Fruit fly (Drosophila melanogaster) whole organism, embryonic: Measurements from ENCODE around the gene superdeath.

Experiments
- Asciz ChIP-seq: fragments of 200-800 bp; sonication (Bioruptor generic); optimal IDR thresholded peaks from 2 replicates; lab custom pipeline; 2017; ENCODE audit warnings: missing biosample characterization, mild to moderate bottlenecking, missing genetic modification characterization, missing genetic modification reagents
- Bgb ChIP-seq: fragments of 200-800 bp; sonication (Bioruptor generic); IDR thresholded peaks from 2 replicates; pipeline ENCODE4 v1.3.6; 2022; ENCODE audit warnings: missing biosample characterization, missing genetic modification characterization; ENCODE audit not compliant: partially characterized antibody
- CG11085 ChIP-seq: fragments of 200-800 bp; sonication (Bioruptor generic); IDR thresholded peaks from 2 replicates; pipeline ENCODE4 v1.3.6; 2022; ENCODE audit warnings: missing biosample characterization, missing genetic modification characterization
- CG1233 ChIP-seq: fragments of 200-800 bp; sonication (Bioruptor generic); optimal IDR thresholded peaks from 4 replicates; lab custom pipeline; 2018; ENCODE audit warnings: missing biosample characterization, mild to moderate bottlenecking, missing genetic modification characterization
- CG13123 ChIP-seq: fragments of 200-800 bp; sonication (Bioruptor generic); optimal IDR thresholded peaks from 2 replicates; lab custom pipeline; 2016; ENCODE audit warnings: missing biosample characterization, missing genetic modification characterization
- CG16779 ChIP-seq: fragments of 200-800 bp; sonication (Bioruptor generic); IDR thresholded peaks from 2 replicates; pipeline ENCODE4 v1.3.6; 2022; ENCODE audit warnings: missing biosample characterization, missing genetic modification characterization
- CG18011 ChIP-seq: fragments of 200-800 bp; sonication (Bioruptor generic); optimal IDR thresholded peaks from 2 replicates; lab custom pipeline; 2017; ENCODE audit warnings: missing biosample characterization, missing genetic modification characterization, mild to moderate bottlenecking, moderate library complexity, missing genotype
- CG31388 ChIP-seq: fragments of 200-800 bp; sonication (Bioruptor generic); optimal IDR thresholded peaks from 2 replicates; lab custom pipeline; 2016; ENCODE audit warnings: missing biosample characterization, missing genetic modification characterization
- CG6654 ChIP-seq: fragments of 200-800 bp; sonication (Bioruptor generic); optimal IDR thresholded peaks from 2 replicates; lab custom pipeline; 2017; ENCODE audit warnings: missing biosample characterization, mild to moderate bottlenecking, missing genetic modification characterization
- CG6683 ChIP-seq: fragments of 200-800 bp; sonication (Bioruptor generic); optimal IDR thresholded peaks from 2 replicates; lab custom pipeline; 2017; ENCODE audit warnings: missing biosample characterization, mild to moderate bottlenecking, missing genetic modification characterization, missing genetic modification reagents
- CG7786 ChIP-seq: fragments of 200-800 bp; sonication (Bioruptor generic); optimal IDR thresholded peaks from 2 replicates; lab custom pipeline; 2016; ENCODE audit warnings: missing biosample characterization, missing genetic modification characterization
- CG8388 ChIP-seq: fragments of 200-800 bp; sonication (Bioruptor generic); optimal IDR thresholded peaks from 2 replicates; lab custom pipeline; 2019; ENCODE audit warnings: missing biosample characterization, mild to moderate bottlenecking, missing genetic modification characterization, moderate library complexity
- CG8478 ChIP-seq: fragments of >200 bp; optimal IDR thresholded peaks from 2 replicates; lab custom pipeline; 2018
- CG9817 ChIP-seq: fragments of 200-800 bp; sonication (Bioruptor generic); optimal IDR thresholded peaks from 2 replicates; lab custom pipeline; 2018; ENCODE audit warnings: missing biosample characterization, mild to moderate bottlenecking, missing genetic modification characterization, moderate library complexity
- CHES-1-like ChIP-seq: fragments of 200-800 bp; sonication (Bioruptor generic); optimal IDR thresholded peaks from 2 replicates; lab custom pipeline; 2016; ENCODE audit warnings: missing biosample characterization, missing genetic modification characterization
- D19B ChIP-seq: fragments of 200-800 bp; sonication (Bioruptor generic); optimal IDR thresholded peaks from 2 replicates; lab custom pipeline; 2017; ENCODE audit warnings: missing biosample characterization, mild to moderate bottlenecking, missing genetic modification characterization
- Deaf1 ChIP-seq: fragments of 200-800 bp; optimal IDR thresholded peaks from 3 replicates; lab custom pipeline; 2019; ENCODE audit warnings: missing biosample characterization, mild to moderate bottlenecking, missing genetic modification characterization, moderate library complexity
- Drgx ChIP-seq: fragments of 200-800 bp; sonication (Bioruptor generic); IDR thresholded peaks from 2 replicates; pipeline ENCODE4 v1.3.6; 2022; ENCODE audit warnings: missing biosample characterization, missing genetic modification characterization
- Elba2 ChIP-seq: fragments of 200-800 bp; sonication (Bioruptor generic); optimal IDR thresholded peaks from 3 replicates; lab custom pipeline; 2016; ENCODE audit warnings: missing biosample characterization, missing genetic modification characterization
- Ets97D ChIP-seq: fragments of 200-800 bp; sonication (Bioruptor generic); optimal IDR thresholded peaks from 3 replicates; lab custom pipeline; 2016; ENCODE audit warnings: missing biosample characterization, missing genetic modification characterization
- Hr78 ChIP-seq, 2 experiments: fragments of 200-800 bp in 1 of 2; fragments of >200 bp in 1 of 2; sonication (Bioruptor generic) in 1 of 2; optimal IDR thresholded peaks; 2 replicates each; lab custom pipeline; 2017 to 2019; ENCODE audit warnings: missing biosample characterization in 2 of 2, missing genetic modification characterization in 2 of 2, mild to moderate bottlenecking in 1 of 2, moderate library complexity in 1 of 2
- Jarid2 ChIP-seq: fragments of 200-800 bp; sonication (Bioruptor generic); optimal IDR thresholded peaks from 3 replicates; lab custom pipeline; 2017; ENCODE audit warnings: mild to moderate bottlenecking, missing biosample characterization, missing genetic modification reagents, missing genetic modification characterization
- NC2β ChIP-seq: fragments of 200-800 bp; sonication (Bioruptor generic); optimal IDR thresholded peaks from 2 replicates; lab custom pipeline; 2016; ENCODE audit warnings: missing biosample characterization, missing genetic modification characterization
- Stat92E ChIP-seq, 3 experiments: fragments of >200 bp in 2 of 3; fragments of 200-800 bp in 1 of 3; sonication (Bioruptor generic) in 1 of 3; optimal IDR thresholded peaks; 2 replicates each; lab custom pipeline; 2017 to 2019; ENCODE audit warnings: missing biosample characterization in 3 of 3, missing genetic modification characterization in 3 of 3, mild to moderate bottlenecking in 1 of 3, moderate library complexity in 1 of 3
- bab2 ChIP-seq: fragments of 200-800 bp; sonication (Bioruptor generic); optimal IDR thresholded peaks from 2 replicates; lab custom pipeline; 2016; ENCODE audit warnings: missing biosample characterization, missing genetic modification characterization
- chinmo ChIP-seq: fragments of 200-800 bp; sonication (Bioruptor generic); IDR thresholded peaks from 4 replicates; pipeline ENCODE4 v1.3.6; 2022; ENCODE audit warnings: missing biosample characterization, missing genetic modification characterization; ENCODE audit not compliant: partially characterized antibody
- croc ChIP-seq: fragments of 200-800 bp; sonication (Bioruptor generic); conservative IDR thresholded peaks from 3 replicates; pipeline ENCODE4 v1.3.6; 2022; ENCODE audit warnings: missing biosample characterization, missing genetic modification characterization
- dati ChIP-seq: fragments of 200-800 bp; sonication (Bioruptor generic); IDR thresholded peaks from 2 replicates; pipeline ENCODE4 v1.3.6; 2022; ENCODE audit warnings: missing biosample characterization, missing genetic modification characterization
- disco-r ChIP-seq: fragments of 200-800 bp; sonication (Bioruptor generic); optimal IDR thresholded peaks from 2 replicates; lab custom pipeline; 2016; ENCODE audit warnings: missing biosample characterization, missing genetic modification characterization
- eve ChIP-seq, 2 experiments: fragments of >200 bp; optimal IDR thresholded peaks; 2 replicates each; lab custom pipeline; 2017; ENCODE audit warnings: missing biosample characterization in 2 of 2, missing genetic modification characterization in 2 of 2
- ewg ChIP-seq: fragments of 200-800 bp; sonication (Bioruptor generic); optimal IDR thresholded peaks from 3 replicates; lab custom pipeline; 2017; ENCODE audit warnings: mild to moderate bottlenecking, missing biosample characterization, missing genetic modification reagents, missing genetic modification characterization
- ftz-f1 ChIP-seq: fragments of 200-800 bp; sonication (Bioruptor generic); optimal IDR thresholded peaks from 2 replicates; lab custom pipeline; 2016; ENCODE audit warnings: missing biosample characterization, missing genetic modification characterization
- gce ChIP-seq: fragments of 200-800 bp; sonication (Bioruptor generic); IDR thresholded peaks from 3 replicates; pipeline ENCODE4 v1.3.6; 2022; ENCODE audit warnings: missing biosample characterization, missing genetic modification characterization
- gsb ChIP-seq: fragments of 200-800 bp; sonication (Bioruptor generic); IDR thresholded peaks from 2 replicates; pipeline ENCODE4 v1.3.6; 2022; ENCODE audit warnings: missing biosample characterization, missing genetic modification characterization
- jigr1 ChIP-seq: fragments of 200-800 bp; sonication (Bioruptor generic); IDR thresholded peaks from 3 replicates; pipeline ENCODE4 v1.3.6; 2022; ENCODE audit warnings: missing biosample characterization, missing genetic modification characterization
- jing ChIP-seq: fragments of 200-800 bp; sonication (Bioruptor generic); optimal IDR thresholded peaks from 2 replicates; lab custom pipeline; 2018; ENCODE audit warnings: missing biosample characterization, mild to moderate bottlenecking, missing genetic modification characterization
- kay ChIP-seq: fragments of 200-800 bp; sonication (Bioruptor generic); optimal IDR thresholded peaks from 2 replicates; lab custom pipeline; 2016; ENCODE audit warnings: missing biosample characterization, missing genetic modification characterization
- lola ChIP-seq, 3 experiments: fragments of >200 bp in 2 of 3; fragments of 200-800 bp in 1 of 3; sonication (Bioruptor generic) in 1 of 3; optimal IDR thresholded peaks; 2 replicates each; lab custom pipeline; 2017 to 2019; ENCODE audit warnings: missing biosample characterization in 3 of 3, missing genetic modification characterization in 3 of 3, mild to moderate bottlenecking in 1 of 3, moderate library complexity in 1 of 3
- maf-S ChIP-seq: fragments of 200-800 bp; sonication (Bioruptor generic); optimal IDR thresholded peaks from 2 replicates; lab custom pipeline; 2016; ENCODE audit warnings: missing biosample characterization, missing genetic modification characterization
- onecut ChIP-seq: fragments of 200-800 bp; sonication (Bioruptor generic); IDR thresholded peaks from 2 replicates; pipeline ENCODE4 v1.3.6; 2022; ENCODE audit warnings: missing biosample characterization, missing genetic modification characterization
- repo ChIP-seq: fragments of 200-800 bp; sonication (Bioruptor generic); optimal IDR thresholded peaks from 2 replicates; lab custom pipeline; 2016; ENCODE audit warnings: missing biosample characterization, missing genetic modification characterization
- rib ChIP-seq: fragments of 200-800 bp; sonication (Bioruptor generic); IDR thresholded peaks from 2 replicates; pipeline ENCODE4 v1.3.6; 2022; ENCODE audit warnings: missing biosample characterization, missing genetic modification characterization
- ro ChIP-seq: fragments of 200-800 bp; sonication (Bioruptor generic); IDR thresholded peaks from 2 replicates; pipeline ENCODE4 v1.3.6; 2022; ENCODE audit warnings: missing biosample characterization, missing genetic modification characterization
- row ChIP-seq: fragments of 200-800 bp; sonication (Bioruptor generic); IDR thresholded peaks from 3 replicates; pipeline ENCODE4 v1.3.6; 2022; ENCODE audit warnings: missing biosample characterization, missing genetic modification characterization
- sens-2 ChIP-seq: fragments of 200-800 bp; sonication (Bioruptor generic); IDR thresholded peaks from 2 replicates; pipeline ENCODE4 v1.3.6; 2022; ENCODE audit warnings: missing biosample characterization, missing genetic modification characterization
- wdn ChIP-seq: fragments of 200-800 bp; sonication (Bioruptor generic); IDR thresholded peaks from 2 replicates; pipeline ENCODE4 v1.3.6; 2022; ENCODE audit warnings: missing biosample characterization, missing genetic modification characterization
- z ChIP-seq: fragments of 200-800 bp; sonication (Bioruptor generic); IDR thresholded peaks from 3 replicates; pipeline ENCODE4 v1.3.6; 2022; ENCODE audit warnings: missing biosample characterization, missing genetic modification characterization
- zen2 ChIP-seq: fragments of 200-800 bp; sonication (Bioruptor generic); IDR thresholded peaks from 3 replicates; pipeline ENCODE4 v1.3.6; 2022; ENCODE audit warnings: missing biosample characterization, missing genetic modification characterization; ENCODE audit not compliant: partially characterized antibody

superdeath gene

dm6 chr3R:29122817-29123611 is 15.4 kb upstream of the superdeath start, which contains the start of the genes yem and Ctl2 (continued):
- TF ChIP-seq CG8388 (GFP tag; lab: Kevin White, UChicago), result peak; percentile 41
- TF ChIP-seq dati, result no peak
- no peak for TF ChIP-seq Deaf1 (tag; lab: Kevin White, UChicago)
- TF ChIP-seq zen2 (GFP tag; lab: Robert Waterston, UW), result no peak
- TF ChIP-seq CG6683 (GFP tag; lab: Kevin White, UChicago), result peak; percentile 2
- peak; percentile 90 for TF ChIP-seq CHES-1-like (GFP tag; lab: Kevin White, UChicago)
- peak; percentile 50 for TF ChIP-seq D19B
- no peak; the same call in 1 of the 2 replicates for TF ChIP-seq ro
- peak; percentile 81 for TF ChIP-seq bab2 (GFP tag; lab: Kevin White, UChicago)
- TF ChIP-seq rib, result peak; percentile 87
- peak; percentile 68; the same call in 2 of the 3 replicates for TF ChIP-seq jigr1
- peak; percentile 17 for TF ChIP-seq CG13123 (GFP tag; lab: Kevin White, UChicago)
- peak; percentile 79; the same call in 1 of the 4 replicates for TF ChIP-seq chinmo
- TF ChIP-seq NC2β (GFP tag; lab: Kevin White, UChicago), result peak; percentile 59
- TF ChIP-seq CG31388 (GFP tag; lab: Kevin White, UChicago), result peak; percentile 50
- no peak for TF ChIP-seq z (GFP tag; lab: Robert Waterston, UW)
- TF ChIP-seq CG8478 (lab: Kevin White, UChicago), result no peak
- peak; percentile 93 for TF ChIP-seq Jarid2 (GFP tag; lab: Kevin White, UChicago)
- peak in 1 of 2 experiments; percentile 26 for TF ChIP-seq eve (GFP tag; optimal IDR thresholded peaks at IDR 0.05; lab: Kevin White, UChicago)
- peak; percentile 44 for TF ChIP-seq Drgx (GFP tag; lab: Robert Waterston, UW)
- peak; percentile 61 for TF ChIP-seq ewg (GFP tag; lab: Kevin White, UChicago)
- no peak for TF ChIP-seq Asciz (GFP tag; lab: Kevin White, UChicago)
- TF ChIP-seq CG18011 (GFP tag; lab: Kevin White, UChicago), result peak; percentile 32
- peak; percentile 48 for TF ChIP-seq CG1233 (GFP tag; lab: Kevin White, UChicago)
- TF ChIP-seq CG11085 (GFP tag; lab: Robert Waterston, UW), result peak; percentile 61
- peak; percentile 86 for TF ChIP-seq CG7786 (GFP tag; lab: Kevin White, UChicago)
- peak; percentile 88 for TF ChIP-seq row (GFP tag; lab: Robert Waterston, UW)
- TF ChIP-seq CG16779 (GFP tag; lab: Robert Waterston, UW), result peak; percentile 36; the same call in 1 of the 2 replicates
- TF ChIP-seq CG9817 (tag; lab: Kevin White, UChicago), result peak; percentile 67
- peak in 1 of 3 experiments; percentile 69 for TF ChIP-seq lola (GFP tag; optimal IDR thresholded peaks at IDR 0.05; lab: Kevin White, UChicago)
- TF ChIP-seq Ets97D (GFP tag; lab: Kevin White, UChicago), result peak; percentile 81
- peak; percentile 37 for TF ChIP-seq repo (GFP tag; lab: Kevin White, UChicago)
- peak; percentile 25 for TF ChIP-seq onecut
- peak; percentile 79 for TF ChIP-seq maf-S (GFP tag; lab: Kevin White, UChicago)
- TF ChIP-seq Hr78 (GFP tag; optimal IDR thresholded peaks at IDR 0.05; lab: Kevin White, UChicago), result no peak
- peak; percentile 67 for TF ChIP-seq Elba2 (GFP tag; lab: Kevin White, UChicago)
- no peak for TF ChIP-seq Stat92E (GFP tag; optimal IDR thresholded peaks at IDR 0.05; lab: Kevin White, UChicago)
- TF ChIP-seq sens-2 (GFP tag; lab: Robert Waterston, UW), result peak; percentile 61; the same call in 1 of the 2 replicates
- TF ChIP-seq croc (GFP tag; lab: Robert Waterston, UW), result peak; percentile 39; the same call in 2 of the 3 replicates
- TF ChIP-seq Bgb (GFP tag; lab: Robert Waterston, UW), result peak; percentile 34; the same call in 1 of the 2 replicates
- TF ChIP-seq kay (GFP tag; lab: Kevin White, UChicago), result peak; percentile 64
- peak; percentile 36 for TF ChIP-seq CG6654 (GFP tag; lab: Kevin White, UChicago)
- TF ChIP-seq wdn (GFP tag; lab: Robert Waterston, UW), result peak; percentile 51
- TF ChIP-seq gsb, result no peak
- peak; percentile 28 for TF ChIP-seq jing (GFP tag; lab: Kevin White, UChicago)
- TF ChIP-seq ftz-f1 (GFP tag; lab: Kevin White, UChicago), result peak; percentile 46
- TF ChIP-seq gce (GFP tag; lab: Robert Waterston, UW), result peak; percentile 29; the same call in 1 of the 3 replicates
- peak; percentile 56 for TF ChIP-seq disco-r (GFP tag; lab: Kevin White, UChicago)
